Worm (Caenorhabditis elegans): ENCODE results near the gene vps-16.

DNA sequence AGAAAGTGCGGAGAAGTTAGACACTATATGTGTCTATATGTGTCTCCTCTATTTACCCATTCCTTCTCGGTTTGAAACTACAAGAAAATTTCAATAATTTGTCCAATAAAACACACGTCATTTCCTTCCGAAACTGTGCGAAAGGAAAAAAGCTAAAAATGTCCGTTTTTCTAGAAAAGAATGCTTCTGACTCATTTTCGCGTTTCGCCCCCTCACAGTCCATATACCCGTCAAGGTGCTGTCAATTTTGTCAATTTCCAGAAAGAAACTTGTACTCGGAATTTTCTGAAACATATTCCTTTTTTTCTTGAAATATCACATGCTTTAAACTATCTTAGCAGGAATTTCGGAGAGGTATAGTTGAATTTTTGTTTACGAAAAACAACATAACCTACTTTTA, 30.2 kb upstream of the vps-16 start:
- TF ChIP-seq ztf-29 (GFP tag; IDR thresholded peaks at IDR 0.05) (no peak), klf-2 (GFP tag; conservative IDR thresholded peaks at IDR 0.05) (no peak), cog-1 (tag; optimal IDR thresholded peaks at IDR 0.05) (no peak), ref-1 (GFP tag; conservative IDR thresholded peaks at IDR 0.05) (no peak), ztf-23 (GFP tag; IDR thresholded peaks at IDR 0.05) (no peak)

Measured in whole organism, midembryonic.